Fruit fly (Drosophila melanogaster): ENCODE data around the gene CG15169.

The CG15169 gene

dm6 chr2L:18966214-18966556, 24.6 kb upstream of the CG15169 start (continued):
- TF ChIP-seq eve (GFP tag; optimal IDR thresholded peaks at IDR 0.05), result no peak
- peak; percentile 94 for TF ChIP-seq CG11456 (GFP tag; IDR thresholded peaks at IDR 0.05)
- TF ChIP-seq gsb (GFP tag; IDR thresholded peaks at IDR 0.05), result peak; percentile 91
- TF ChIP-seq H2.0 (GFP tag; IDR thresholded peaks at IDR 0.05), result peak; percentile 88
- peak; percentile 68 for TF ChIP-seq CG10209 (GFP tag; optimal IDR thresholded peaks at IDR 0.05)
- no peak for TF ChIP-seq CG16779 (GFP tag; IDR thresholded peaks at IDR 0.05)
- peak; percentile 67 for TF ChIP-seq CG43689 (GFP tag; IDR thresholded peaks at IDR 0.05)
- TF ChIP-seq CG10654 (GFP tag; optimal IDR thresholded peaks at IDR 0.05), result peak; percentile 53
- peak; percentile 77 for TF ChIP-seq CG8924 (tag; optimal IDR thresholded peaks at IDR 0.05)
- no peak for TF ChIP-seq BEAF-32 (GFP tag; optimal IDR thresholded peaks at IDR 0.05)
- TF ChIP-seq toy (GFP tag; IDR thresholded peaks at IDR 0.05), result peak; percentile 86
- TF ChIP-seq dan (GFP tag; IDR thresholded peaks at IDR 0.05), result peak; percentile 49
- peak; percentile 56 for TF ChIP-seq croc (GFP tag; conservative IDR thresholded peaks at IDR 0.05)
- peak; percentile 35; the same call in 1 of the 2 replicates for TF ChIP-seq Dref (GFP tag; IDR thresholded peaks at IDR 0.05)
- peak; percentile 13 for TF ChIP-seq Myb (GFP tag; optimal IDR thresholded peaks at IDR 0.05)
- peak; percentile 92 for TF ChIP-seq CG31224 (GFP tag; IDR thresholded peaks at IDR 0.05)
- TF ChIP-seq CG4707 (GFP tag; optimal IDR thresholded peaks at IDR 0.05), result peak; percentile 16
- peak; percentile 69 for TF ChIP-seq Max (GFP tag; optimal IDR thresholded peaks at IDR 0.05)
- TF ChIP-seq ash1 (GFP tag; optimal IDR thresholded peaks at IDR 0.05), result no peak
- TF ChIP-seq Sox102F (GFP tag; optimal IDR thresholded peaks at IDR 0.05), result peak; percentile 68
- TF ChIP-seq CG14441 (GFP tag; IDR thresholded peaks at IDR 0.05), result peak; percentile 89
- peak; percentile 92 for TF ChIP-seq Ptx1 (GFP tag; IDR thresholded peaks at IDR 0.05)
- TF ChIP-seq sr (GFP tag; IDR thresholded peaks at IDR 0.05), result no peak
- peak; percentile 56; the same call in 1 of the 2 replicates for TF ChIP-seq peb (GFP tag; IDR thresholded peaks at IDR 0.05)
- peak; percentile 65 for TF ChIP-seq CG6854 (GFP tag; optimal IDR thresholded peaks at IDR 0.05)
- peak; percentile 77 for TF ChIP-seq Fer2 (tag; optimal IDR thresholded peaks at IDR 0.05)
- TF ChIP-seq CG6654 (GFP tag; optimal IDR thresholded peaks at IDR 0.05), result peak; percentile 30
- peak; percentile 69 for TF ChIP-seq zf30C (GFP tag; optimal IDR thresholded peaks at IDR 0.05)
- peak; percentile 52 for TF ChIP-seq CG10267 (tag; optimal IDR thresholded peaks at IDR 0.05)
- TF ChIP-seq twi (tag; optimal IDR thresholded peaks at IDR 0.05), result no peak
- TF ChIP-seq schlank (tag; optimal IDR thresholded peaks at IDR 0.05), result peak; percentile 49
- peak; percentile 47 for TF ChIP-seq run (tag; optimal IDR thresholded peaks at IDR 0.05)
- no peak for TF ChIP-seq lbe (GFP tag; optimal IDR thresholded peaks at IDR 0.05)
- TF ChIP-seq aop (GFP tag; IDR thresholded peaks at IDR 0.05), result no peak
- TF ChIP-seq HmgZ (tag; optimal IDR thresholded peaks at IDR 0.05), result peak; percentile 69
- TF ChIP-seq CG16813 (GFP tag; IDR thresholded peaks at IDR 0.05; ENCODE audit: partially characterized antibody), result no peak
- no peak for TF ChIP-seq shn (GFP tag; optimal IDR thresholded peaks at IDR 0.05)
- no peak for TF ChIP-seq HLH4C (GFP tag; IDR thresholded peaks at IDR 0.05; ENCODE audit: partially characterized antibody)
- peak; percentile 72 for TF ChIP-seq phol (tag; optimal IDR thresholded peaks at IDR 0.05)
- no peak for TF ChIP-seq ERR (GFP tag; optimal IDR thresholded peaks at IDR 0.05)
- peak; percentile 73 for TF ChIP-seq tap (tag; optimal IDR thresholded peaks at IDR 0.05)
- peak; percentile 60 for TF ChIP-seq CG6683 (GFP tag; optimal IDR thresholded peaks at IDR 0.05)
- TF ChIP-seq CG8944 (GFP tag; optimal IDR thresholded peaks at IDR 0.05), result no peak
- peak; percentile 86 for TF ChIP-seq cas (GFP tag; IDR thresholded peaks at IDR 0.05)
- 0 out of 2 replicates have a peak, but pooled peaks have one; percentile 12 for TF ChIP-seq CG13287 (GFP tag; IDR thresholded peaks at IDR 0.05; ENCODE audit: partially characterized antibody)
- peak; percentile 81 for TF ChIP-seq CG13296 (GFP tag; optimal IDR thresholded peaks at IDR 0.05)
- no peak for TF ChIP-seq usp (GFP tag; optimal IDR thresholded peaks at IDR 0.05)
- no peak for TF ChIP-seq kni (GFP tag; optimal IDR thresholded peaks at IDR 0.05)
- TF ChIP-seq nau (GFP tag; optimal IDR thresholded peaks at IDR 0.05), result no peak
- peak; percentile 75 for TF ChIP-seq CG10147 (GFP tag; optimal IDR thresholded peaks at IDR 0.05)
- peak; percentile 92 for TF ChIP-seq CG2678 (tag; optimal IDR thresholded peaks at IDR 0.05)

All from whole organism, embryonic.